Worm (Caenorhabditis elegans) whole organism, late embryonic: Measurements from ENCODE around the gene pmp-4.

Experiments used
- C38D4.7 ChIP-seq: fragments of 200-800 bp; sonication (Bioruptor generic); optimal IDR thresholded peaks from 2 replicates; lab custom pipeline; 2018; ENCODE audit warnings: mild to moderate bottlenecking, missing genetic modification characterization, moderate library complexity, missing compliant biosample characterization
- T23F11.4 ChIP-seq: fragments of 200-800 bp; sonication (Bioruptor generic); optimal IDR thresholded peaks from 2 replicates; lab custom pipeline; 2018; ENCODE audit warnings: mild to moderate bottlenecking, missing genetic modification characterization, missing compliant biosample characterization
- ama-1 ChIP-seq: fragments of 150-350 bp; optimal IDR thresholded peaks from 2 replicates; lab custom pipeline; 2014
- ceh-14 ChIP-seq: sonication (generic microtip); optimal IDR thresholded peaks from 2 replicates; lab custom pipeline; 2016; ENCODE audit warnings: missing genotype, missing genetic modification characterization, missing compliant biosample characterization
- ceh-18 ChIP-seq: sonication (generic microtip); optimal IDR thresholded peaks from 2 replicates; lab custom pipeline; 2016; ENCODE audit warnings: missing genetic modification characterization, missing compliant biosample characterization
- ceh-2 ChIP-seq: sonication (generic microtip); optimal IDR thresholded peaks from 2 replicates; lab custom pipeline; 2016; ENCODE audit warnings: missing genotype, missing genetic modification characterization, missing compliant biosample characterization
- ceh-22 ChIP-seq: sonication (generic microtip); optimal IDR thresholded peaks from 2 replicates; lab custom pipeline; 2017; ENCODE audit warnings: missing biosample characterization, missing genetic modification characterization
- ceh-30 ChIP-seq: fragments of 150-350 bp; optimal IDR thresholded peaks from 2 replicates; lab custom pipeline; 2014; ENCODE audit warnings: missing biosample characterization, missing genetic modification characterization
- ceh-31 ChIP-seq: sonication (generic microtip); optimal IDR thresholded peaks from 2 replicates; lab custom pipeline; 2016; ENCODE audit warnings: missing genetic modification characterization, missing compliant biosample characterization
- ceh-34 ChIP-seq: sonication (generic microtip); optimal IDR thresholded peaks from 2 replicates; lab custom pipeline; 2016; ENCODE audit warnings: mild to moderate bottlenecking, missing genetic modification characterization, missing compliant biosample characterization
- ceh-45 ChIP-seq: fragments of 200-800 bp; sonication (Bioruptor generic); IDR thresholded peaks from 2 replicates; pipeline ENCODE4 v1.3.6; 2022; ENCODE audit warnings: missing genetic modification reagents, missing genetic modification characterization, missing compliant biosample characterization
- ceh-48 ChIP-seq: sonication (generic microtip); optimal IDR thresholded peaks from 2 replicates; lab custom pipeline; 2016; ENCODE audit warnings: missing genetic modification characterization, inconsistent platforms, missing compliant biosample characterization
- ceh-6 ChIP-seq: fragments of 200-800 bp; sonication (Bioruptor generic); optimal IDR thresholded peaks from 2 replicates; lab custom pipeline; 2018; ENCODE audit warnings: mild to moderate bottlenecking, missing genetic modification characterization, missing compliant biosample characterization
- ceh-9 ChIP-seq: sonication (generic microtip); optimal IDR thresholded peaks from 2 replicates; lab custom pipeline; 2016; ENCODE audit warnings: mild to moderate bottlenecking, missing genetic modification characterization, inconsistent platforms, missing compliant biosample characterization
- che-1 ChIP-seq: sonication (generic microtip); optimal IDR thresholded peaks from 2 replicates; lab custom pipeline; 2016; ENCODE audit warnings: mild to moderate bottlenecking, missing genetic modification characterization, missing compliant biosample characterization
- dve-1 ChIP-seq: sonication (generic microtip); optimal IDR thresholded peaks from 2 replicates; lab custom pipeline; 2017; ENCODE audit warnings: antibody characterized with exemption, mild to moderate bottlenecking, missing genetic modification characterization, missing compliant biosample characterization
- eyg-1 ChIP-seq: sonication (generic microtip); optimal IDR thresholded peaks from 2 replicates; lab custom pipeline; 2016; ENCODE audit warnings: missing genotype, missing genetic modification characterization, missing compliant biosample characterization
- fax-1 ChIP-seq: sonication (generic microtip); optimal IDR thresholded peaks from 2 replicates; lab custom pipeline; 2016; ENCODE audit warnings: missing genotype, missing genetic modification characterization, missing compliant biosample characterization
- fkh-6 ChIP-seq: sonication (generic microtip); optimal IDR thresholded peaks from 2 replicates; lab custom pipeline; 2016; ENCODE audit warnings: missing genetic modification characterization, missing compliant biosample characterization
- gmeb-2 ChIP-seq: sonication (generic microtip); optimal IDR thresholded peaks from 2 replicates; lab custom pipeline; 2016; ENCODE audit warnings: missing genetic modification characterization, inconsistent platforms, missing compliant biosample characterization
- hlh-13 ChIP-seq: fragments of 200-800 bp; sonication (Bioruptor generic); optimal IDR thresholded peaks from 2 replicates; lab custom pipeline; 2018; ENCODE audit warnings: mild to moderate bottlenecking, missing genetic modification characterization, missing compliant biosample characterization
- hlh-15 ChIP-seq: sonication (generic microtip); optimal IDR thresholded peaks from 2 replicates; lab custom pipeline; 2016; ENCODE audit warnings: missing genetic modification characterization, missing compliant biosample characterization
- hlh-6 ChIP-seq: sonication (generic microtip); optimal IDR thresholded peaks from 2 replicates; lab custom pipeline; 2016; ENCODE audit warnings: missing genotype, missing genetic modification characterization, missing compliant biosample characterization
- hlh-8 ChIP-seq: sonication (generic microtip); optimal IDR thresholded peaks from 2 replicates; lab custom pipeline; 2016; ENCODE audit warnings: missing genotype, missing genetic modification characterization, missing compliant biosample characterization
- madf-2 ChIP-seq: sonication (generic microtip); optimal IDR thresholded peaks from 2 replicates; lab custom pipeline; 2017; ENCODE audit warnings: missing genetic modification characterization, missing compliant biosample characterization
- nfya-1 ChIP-seq: sonication (generic microtip); optimal IDR thresholded peaks from 2 replicates; lab custom pipeline; 2017; ENCODE audit warnings: missing genetic modification characterization, mild to moderate bottlenecking, missing compliant biosample characterization, antibody characterized with exemption, moderate library complexity
- nhr-11 ChIP-seq: fragments of 150-350 bp; optimal IDR thresholded peaks from 2 replicates; lab custom pipeline; 2014; ENCODE audit warnings: missing biosample characterization, missing genetic modification characterization
- npax-4 ChIP-seq: sonication (generic microtip); optimal IDR thresholded peaks from 2 replicates; lab custom pipeline; 2016; ENCODE audit warnings: missing genetic modification characterization, missing compliant biosample characterization
- pag-3 ChIP-seq: sonication (generic microtip); optimal IDR thresholded peaks from 2 replicates; lab custom pipeline; 2016; ENCODE audit warnings: missing compliant biosample characterization, missing genetic modification characterization, borderline replicate concordance
- pat-9 ChIP-seq: fragments of 200-800 bp; sonication (Bioruptor generic); optimal IDR thresholded peaks from 2 replicates; lab custom pipeline; 2018; ENCODE audit warnings: mild to moderate bottlenecking, missing genetic modification characterization, moderate library complexity, missing compliant biosample characterization
- pax-1 ChIP-seq: fragments of 150-350 bp; optimal IDR thresholded peaks from 2 replicates; lab custom pipeline; 2014; ENCODE audit warnings: missing biosample characterization, missing genetic modification characterization
- pha-2 ChIP-seq: sonication (generic microtip); optimal IDR thresholded peaks from 2 replicates; lab custom pipeline; 2017; ENCODE audit warnings: mild to moderate bottlenecking, missing genetic modification characterization, missing compliant biosample characterization
- pros-1 ChIP-seq: fragments of 150-350 bp; optimal IDR thresholded peaks from 2 replicates; lab custom pipeline; 2014; ENCODE audit warnings: missing biosample characterization, missing genetic modification reagents, missing genetic modification characterization
- rnt-1 ChIP-seq: sonication (generic microtip); optimal IDR thresholded peaks from 2 replicates; lab custom pipeline; 2016; ENCODE audit warnings: missing genetic modification characterization, missing compliant biosample characterization
- sox-4 ChIP-seq: sonication (generic microtip); optimal IDR thresholded peaks from 2 replicates; lab custom pipeline; 2017; ENCODE audit warnings: mild to moderate bottlenecking, missing genetic modification characterization, inconsistent platforms, missing compliant biosample characterization
- syd-9 ChIP-seq: sonication (generic microtip); optimal IDR thresholded peaks from 2 replicates; lab custom pipeline; 2016; ENCODE audit warnings: mild to moderate bottlenecking, missing genetic modification characterization, moderate library complexity, missing compliant biosample characterization
- tbx-2 ChIP-seq: sonication (generic microtip); optimal IDR thresholded peaks from 2 replicates; lab custom pipeline; 2016; ENCODE audit warnings: missing genetic modification characterization, missing compliant biosample characterization
- tbx-7 ChIP-seq: sonication (generic microtip); optimal IDR thresholded peaks from 2 replicates; lab custom pipeline; 2016; ENCODE audit warnings: missing genotype, missing genetic modification characterization, missing compliant biosample characterization
- unc-86 ChIP-seq: sonication (generic microtip); optimal IDR thresholded peaks from 2 replicates; lab custom pipeline; 2016; ENCODE audit warnings: missing genetic modification characterization, missing compliant biosample characterization
- zip-5 ChIP-seq: sonication (generic microtip); optimal IDR thresholded peaks from 2 replicates; lab custom pipeline; 2016; ENCODE audit warnings: missing genetic modification characterization, missing compliant biosample characterization
- ztf-16 ChIP-seq: sonication (generic microtip); optimal IDR thresholded peaks from 2 replicates; lab custom pipeline; 2017; ENCODE audit warnings: missing genetic modification characterization, missing compliant biosample characterization

pmp-4 gene

DNA sequence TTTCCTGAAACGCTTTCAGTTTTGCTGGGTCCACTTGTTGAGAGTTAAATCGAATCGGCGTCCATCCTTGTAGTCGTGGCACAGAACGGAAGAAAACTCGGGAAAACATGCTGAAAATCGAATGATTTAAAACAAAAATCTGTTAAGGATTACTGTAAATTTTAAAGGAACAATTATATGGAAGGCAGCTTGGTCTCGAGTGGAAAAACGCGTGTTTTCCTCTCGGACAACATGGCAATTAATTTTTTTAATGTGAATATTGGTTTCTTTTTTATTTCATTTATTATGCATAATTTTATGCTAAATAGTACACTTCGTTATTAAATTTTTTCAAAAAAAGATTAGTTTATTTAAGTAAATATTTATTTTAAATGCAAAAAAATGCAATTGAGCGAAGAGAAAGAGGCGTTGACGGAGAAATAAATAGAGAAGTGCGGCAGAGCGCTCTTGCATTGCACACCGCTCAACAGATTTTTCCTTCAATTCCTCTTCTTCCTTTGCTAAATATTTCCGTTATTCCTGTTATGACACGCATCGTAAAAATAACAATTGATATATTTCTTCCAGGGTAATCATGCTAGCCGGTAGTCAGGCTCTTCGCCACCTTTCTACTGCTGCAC, 25.3 kb downstream of the pmp-4 start, which contains the start of the genes C30H6.9 and dlat-2:
C30H6.9 (minus strand) TSS at position 110 of the 620 bp plus-strand sequence.
dlat-2 (plus strand) TSS at position 566 of the 620 bp plus-strand sequence.
- TF ChIP-seq ceh-31 (tag; lab: Kevin White, UChicago): peak; percentile 31
- no peak for TF ChIP-seq hlh-6 (tag; lab: Kevin White, UChicago)

DNA sequence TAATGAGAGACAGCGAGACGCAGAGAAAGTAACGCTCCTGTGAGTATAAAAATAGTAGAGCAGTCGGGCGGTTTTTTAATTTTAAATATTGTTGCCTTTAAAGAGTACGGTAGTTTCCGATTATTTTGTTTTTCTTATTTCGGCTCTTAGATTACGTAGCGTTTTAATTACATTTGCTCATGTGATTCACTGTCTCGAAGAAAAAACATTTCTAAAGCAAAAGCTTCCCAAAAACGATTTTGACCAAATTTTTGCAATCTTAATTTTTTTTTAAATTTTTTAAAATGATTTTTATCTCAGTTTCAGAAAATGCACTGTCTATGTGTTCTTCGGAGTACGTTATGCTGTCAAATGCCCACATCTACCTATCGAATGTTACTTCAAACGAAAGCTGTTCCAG, 29.3 kb downstream of the pmp-4 start, which contains the start of gene haf-1:
haf-1 (plus strand) TSS at position 301 of the 400 bp plus-strand sequence.
- TF ChIP-seq gmeb-2 (tag; lab: Kevin White, UChicago) (no peak), unc-86 (tag; lab: Kevin White, UChicago) (no peak), nhr-11 (no peak), ceh-31 (tag; lab: Kevin White, UChicago) (no peak), ceh-18 (tag; lab: Kevin White, UChicago) (no peak), madf-2 (tag; lab: Kevin White, UChicago) (no peak), fax-1 (tag; lab: Kevin White, UChicago) (no peak), ceh-14 (tag; lab: Kevin White, UChicago) (no peak), ceh-22 (tag; lab: Kevin White, UChicago) (no peak), tbx-2 (tag; lab: Kevin White, UChicago) (no peak)

DNA sequence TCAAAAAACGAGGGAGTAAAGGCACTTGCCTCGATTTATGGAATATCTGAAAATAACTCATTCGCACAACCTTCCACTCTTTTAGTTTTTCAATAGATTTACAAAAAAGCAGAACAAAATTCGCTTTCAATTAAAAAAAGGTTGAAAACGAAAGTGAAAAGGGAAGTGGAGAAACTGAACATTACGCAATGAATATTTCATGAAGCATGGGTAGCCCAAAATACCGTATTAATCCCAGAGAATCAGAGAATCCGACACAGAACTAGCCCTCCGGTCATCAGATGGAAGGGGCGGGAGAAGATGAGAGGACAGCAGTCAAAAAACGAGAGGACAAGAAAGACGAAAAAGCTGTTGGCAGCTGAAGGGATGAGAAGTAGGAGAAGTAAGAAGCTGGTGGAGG, 34.0 kb downstream of the pmp-4 start, which contains the start of gene C30H6.5:
C30H6.5 (plus strand) TSS at position 301 of the 400 bp plus-strand sequence.
- TF ChIP-seq tbx-2 (tag; lab: Kevin White, UChicago) (no peak), unc-86 (tag; lab: Kevin White, UChicago) (no peak), dve-1 (tag; lab: Kevin White, UChicago) (no peak), syd-9 (tag; lab: Kevin White, UChicago) (no peak), ceh-9 (no peak), pat-9 (tag; lab: Kevin White, UChicago) (no peak), ceh-31 (tag; lab: Kevin White, UChicago) (no peak), che-1 (no peak), ceh-45 (GFP tag; lab: Robert Waterston, UW) (no peak), ceh-18 (tag; lab: Kevin White, UChicago) (no peak), nfya-1 (tag; lab: Kevin White, UChicago) (no peak), pros-1 (tag; lab: Kevin White, UChicago) (no peak), C38D4.7 (GFP tag; lab: Kevin White, UChicago) (no peak)

DNA sequence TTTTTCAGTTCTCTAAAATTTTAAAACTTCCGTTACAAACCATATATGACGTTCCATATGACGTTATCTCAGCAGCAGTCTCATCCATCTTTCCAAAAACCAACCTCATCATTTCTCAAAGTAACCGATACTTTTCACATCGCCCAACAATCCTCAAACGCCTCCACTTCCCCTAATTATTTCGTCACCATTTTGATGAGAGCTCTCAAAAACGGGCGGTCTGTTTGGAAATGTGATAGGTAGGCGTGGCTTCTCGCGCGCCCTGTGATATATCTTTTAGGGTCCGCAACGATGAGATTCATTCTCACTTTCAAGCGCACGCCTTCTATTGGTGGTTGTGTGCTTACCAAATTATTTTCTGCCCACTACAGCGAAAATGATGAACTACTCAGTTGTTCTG, 37.1 kb downstream of the pmp-4 start, which contains the start of gene trh-1:
trh-1 (plus strand) TSS at position 301 of the 400 bp plus-strand sequence.
- TF ChIP-seq ceh-6 (GFP tag; lab: Kevin White, UChicago): no peak
- TF ChIP-seq hlh-13 (GFP tag; lab: Kevin White, UChicago): no peak
- no peak for TF ChIP-seq fkh-6
- no peak for TF ChIP-seq ztf-16 (tag; lab: Kevin White, UChicago)
- TF ChIP-seq eyg-1 (tag; lab: Kevin White, UChicago): no peak
- no peak for TF ChIP-seq ceh-18 (tag; lab: Kevin White, UChicago)
- no peak for TF ChIP-seq ceh-45 (GFP tag; lab: Robert Waterston, UW)
- no peak for TF ChIP-seq ama-1 (lab: Kevin White, UChicago)
- TF ChIP-seq hlh-8 (tag; lab: Kevin White, UChicago): no peak
- TF ChIP-seq npax-4 (tag; lab: Kevin White, UChicago): no peak
- TF ChIP-seq fax-1 (tag; lab: Kevin White, UChicago): no peak
- TF ChIP-seq madf-2 (tag; lab: Kevin White, UChicago): no peak
- TF ChIP-seq pha-2 (tag; lab: Kevin White, UChicago): no peak
- no peak for TF ChIP-seq ceh-48 (tag; lab: Kevin White, UChicago)
- TF ChIP-seq tbx-7 (tag; lab: Kevin White, UChicago): no peak
- TF ChIP-seq T23F11.4 (GFP tag; lab: Kevin White, UChicago): no peak
- TF ChIP-seq, all 69 proteins: peak for 0

DNA sequence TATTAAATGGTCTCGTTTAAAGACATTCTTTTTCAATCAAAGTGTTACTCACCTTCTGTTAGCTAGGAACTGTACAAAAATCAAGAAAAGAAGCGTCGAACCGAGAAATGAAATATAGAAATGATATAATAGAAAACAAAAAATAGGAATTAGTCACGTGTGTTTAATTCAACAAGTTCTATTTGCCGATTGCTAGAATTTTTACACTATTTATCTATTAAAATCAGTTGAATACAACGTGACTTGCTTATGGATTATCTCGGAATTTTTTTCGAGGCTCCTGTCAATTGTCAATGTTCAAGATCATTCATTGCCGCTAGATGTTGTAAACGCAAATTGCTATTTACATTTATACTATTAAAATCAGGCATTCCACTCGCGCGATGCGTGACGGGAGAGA, 38.1 kb downstream of the pmp-4 start, which contains the start of gene zipt-17:
zipt-17 (minus strand) TSS at position 101 of the 400 bp plus-strand sequence.
- TF ChIP-seq unc-86 (tag; lab: Kevin White, UChicago): no peak
- no peak for TF ChIP-seq fax-1 (tag; lab: Kevin White, UChicago)
- TF ChIP-seq pag-3: no peak
- no peak for TF ChIP-seq fkh-6
- no peak for TF ChIP-seq tbx-7 (tag; lab: Kevin White, UChicago)
- no peak for TF ChIP-seq rnt-1 (tag; lab: Kevin White, UChicago)
- no peak for TF ChIP-seq dve-1 (tag; lab: Kevin White, UChicago)
- TF ChIP-seq zip-5 (tag; lab: Kevin White, UChicago): no peak
- TF ChIP-seq ceh-34 (tag; lab: Kevin White, UChicago): no peak
- no peak for TF ChIP-seq syd-9 (tag; lab: Kevin White, UChicago)
- TF ChIP-seq hlh-15: no peak
- no peak for TF ChIP-seq ceh-30 (tag; lab: Kevin White, UChicago)
- no peak for TF ChIP-seq T23F11.4 (GFP tag; lab: Kevin White, UChicago)
- no peak for TF ChIP-seq ceh-48 (tag; lab: Kevin White, UChicago)
- TF ChIP-seq sox-4 (tag; lab: Kevin White, UChicago): no peak
- no peak for TF ChIP-seq pax-1 (tag; lab: Kevin White, UChicago)
- no peak for TF ChIP-seq ceh-2 (tag; lab: Kevin White, UChicago)
